Worm (Caenorhabditis elegans) whole organism, mixed stage, embryonic: ENCODE results near the gene rpn-6.1.

Source experiments
- elt-3 ChIP-seq: fragments of 150-350 bp; optimal IDR thresholded peaks from 2 replicates; lab custom pipeline; 2014; ENCODE audit warnings: missing biosample characterization, missing genetic modification characterization
- lsy-2 ChIP-seq: fragments of 150-350 bp; optimal IDR thresholded peaks from 2 replicates; lab custom pipeline; 2014; ENCODE audit warnings: missing biosample characterization, missing genetic modification characterization
- nhr-237 ChIP-seq: fragments of 150-350 bp; optimal IDR thresholded peaks from 2 replicates; lab custom pipeline; 2014; ENCODE audit warnings: missing biosample characterization, missing genetic modification characterization
- pha-4 ChIP-seq: fragments of 150-350 bp; optimal IDR thresholded peaks from 2 replicates; lab custom pipeline; 2018; ENCODE audit warnings: missing biosample characterization, missing genetic modification reagents, missing genetic modification characterization
- snpc-4 ChIP-seq: fragments of 150-350 bp; optimal IDR thresholded peaks from 2 replicates; lab custom pipeline; 2014; ENCODE audit warnings: missing biosample characterization, missing genetic modification characterization
- unc-62 ChIP-seq: fragments of 150-350 bp; optimal IDR thresholded peaks from 2 replicates; lab custom pipeline; 2014; ENCODE audit warnings: missing biosample characterization, missing genetic modification reagents, missing genetic modification characterization

- TF ChIP-seq elt-3 (tag; lab: Kevin White, UChicago) (no peak), unc-62 (peak; percentile 100), pha-4 (tag; lab: Kevin White, UChicago) (no peak), snpc-4 (tag; lab: Kevin White, UChicago) (no peak), nhr-237 (tag; lab: Kevin White, UChicago) (no peak), lsy-2 (tag; lab: Kevin White, UChicago) (peak; percentile 55)
Observed at ce11 chrIII:6978875-6979274, 17.1 kb upstream of the rpn-6.1 start.
